Fruit fly (Drosophila melanogaster) whole organism, prepupa: Measurements from ENCODE around the gene CG17717.
A peak's percentile ranks its signal among the peaks of the same experiment; 100 is the strongest.

ENCODE experiments used
- Blimp-1 ChIP-seq: fragments of 200-800 bp; sonication (Bioruptor generic); optimal IDR thresholded peaks from 3 replicates; lab custom pipeline; 2017; ENCODE audit warnings: missing biosample characterization, missing genetic modification characterization, mild to moderate bottlenecking, moderate library complexity, missing genetic modification reagents
- CG10631 ChIP-seq: fragments of 200-800 bp; sonication (Bioruptor generic); optimal IDR thresholded peaks from 2 replicates; lab custom pipeline; 2016; ENCODE audit warnings: missing biosample characterization, missing genetic modification characterization
- CG10669 ChIP-seq: fragments of 200-800 bp; sonication (Bioruptor generic); optimal IDR thresholded peaks from 3 replicates; lab custom pipeline; 2018; ENCODE audit warnings: missing biosample characterization, mild to moderate bottlenecking, missing genetic modification characterization, moderate library complexity
- CG11762 ChIP-seq: fragments of 200-800 bp; sonication (Bioruptor generic); optimal IDR thresholded peaks from 3 replicates; lab custom pipeline; 2016; ENCODE audit warnings: missing biosample characterization, missing genetic modification characterization; ENCODE audit not compliant: insufficient read depth
- CG11902 ChIP-seq: fragments of 200-800 bp; sonication (Bioruptor generic); optimal IDR thresholded peaks from 3 replicates; lab custom pipeline; 2016; ENCODE audit warnings: missing biosample characterization, missing genetic modification characterization
- CG15336 ChIP-seq: fragments of 200-800 bp; sonication (Bioruptor generic); IDR thresholded peaks from 2 replicates; pipeline ENCODE4 v1.3.6; 2022; ENCODE audit warnings: missing biosample characterization, missing genetic modification characterization
- CG1621 ChIP-seq: fragments of 200-800 bp; sonication (Bioruptor generic); optimal IDR thresholded peaks from 3 replicates; lab custom pipeline; 2018; ENCODE audit warnings: missing biosample characterization, mild to moderate bottlenecking, missing genetic modification characterization
- CG3032 ChIP-seq: fragments of 200-800 bp; optimal IDR thresholded peaks from 2 replicates; lab custom pipeline; 2019; ENCODE audit warnings: missing biosample characterization, mild to moderate bottlenecking, missing genetic modification characterization, moderate library complexity
- CG31627 ChIP-seq: fragments of 200-800 bp; sonication (Bioruptor generic); optimal IDR thresholded peaks from 3 replicates; lab custom pipeline; 2016; ENCODE audit warnings: missing biosample characterization, missing genetic modification characterization
- CG32006 ChIP-seq: fragments of 200-800 bp; sonication (Bioruptor generic); optimal IDR thresholded peaks from 3 replicates; lab custom pipeline; 2017; ENCODE audit warnings: missing biosample characterization, mild to moderate bottlenecking, missing genetic modification characterization
- CG34406 ChIP-seq: fragments of 200-800 bp; sonication (Bioruptor generic); optimal IDR thresholded peaks from 3 replicates; lab custom pipeline; 2016; ENCODE audit warnings: missing biosample characterization, missing genetic modification characterization
- CG3919 ChIP-seq: fragments of 200-800 bp; sonication (Bioruptor generic); optimal IDR thresholded peaks from 3 replicates; lab custom pipeline; 2016; ENCODE audit warnings: missing biosample characterization, missing genetic modification characterization
- CG4318 ChIP-seq: fragments of 200-800 bp; sonication (Bioruptor generic); optimal IDR thresholded peaks from 3 replicates; lab custom pipeline; 2017; ENCODE audit warnings: missing biosample characterization, mild to moderate bottlenecking, missing genetic modification characterization
- CG6163 ChIP-seq: fragments of 200-800 bp; sonication (Bioruptor generic); IDR thresholded peaks from 3 replicates; pipeline ENCODE4 v1.3.6; 2022; ENCODE audit warnings: missing biosample characterization, missing genetic modification characterization
- CG6276 ChIP-seq: fragments of 200-800 bp; sonication (Bioruptor generic); optimal IDR thresholded peaks from 2 replicates; lab custom pipeline; 2017; ENCODE audit warnings: missing biosample characterization, mild to moderate bottlenecking, missing genetic modification characterization
- CG6792 ChIP-seq: fragments of 200-800 bp; sonication (Bioruptor generic); optimal IDR thresholded peaks from 3 replicates; lab custom pipeline; 2016; ENCODE audit warnings: missing biosample characterization, missing genetic modification characterization
- CG6808 ChIP-seq: fragments of 200-800 bp; sonication (Bioruptor generic); optimal IDR thresholded peaks from 3 replicates; lab custom pipeline; 2017; ENCODE audit warnings: missing biosample characterization, missing genetic modification characterization, mild to moderate bottlenecking, moderate library complexity, missing genetic modification reagents
- CG6854 ChIP-seq: fragments of 200-800 bp; sonication (Bioruptor generic); optimal IDR thresholded peaks from 2 replicates; lab custom pipeline; 2017; ENCODE audit warnings: missing biosample characterization, mild to moderate bottlenecking, missing genetic modification characterization
- CG7368 ChIP-seq: fragments of 200-800 bp; sonication (Bioruptor generic); optimal IDR thresholded peaks from 3 replicates; lab custom pipeline; 2016; ENCODE audit warnings: missing biosample characterization, missing genetic modification characterization
- CG8119 ChIP-seq: fragments of 200-800 bp; sonication (Bioruptor generic); IDR thresholded peaks from 3 replicates; pipeline ENCODE4 v1.3.6; 2022; ENCODE audit warnings: missing biosample characterization, missing genetic modification characterization
- CG8319 ChIP-seq: fragments of 200-800 bp; sonication (Bioruptor generic); optimal IDR thresholded peaks from 3 replicates; lab custom pipeline; 2016; ENCODE audit warnings: missing biosample characterization, missing genetic modification characterization
- CG8632 ChIP-seq: fragments of 200-800 bp; sonication (Bioruptor generic); optimal IDR thresholded peaks from 3 replicates; lab custom pipeline; 2016; ENCODE audit warnings: missing biosample characterization, missing genetic modification characterization
- Eip75B ChIP-seq: fragments of 200-800 bp; sonication (Bioruptor generic); optimal IDR thresholded peaks from 3 replicates; lab custom pipeline; 2016; ENCODE audit warnings: missing biosample characterization, missing genetic modification characterization
- Eip78C ChIP-seq: fragments of 200-800 bp; sonication (Bioruptor generic); peaks from one replicate; lab custom pipeline; 2016; ENCODE audit warnings: missing biosample characterization, missing genetic modification characterization
- Eip93F ChIP-seq: fragments of 200-800 bp; sonication (Bioruptor generic); optimal IDR thresholded peaks from 2 replicates; lab custom pipeline; 2016; ENCODE audit warnings: missing biosample characterization, mild to moderate bottlenecking, missing genetic modification characterization
- Ets21C ChIP-seq: fragments of 200-800 bp; sonication (Bioruptor generic); optimal IDR thresholded peaks from 3 replicates; lab custom pipeline; 2016; ENCODE audit warnings: missing biosample characterization, missing genetic modification characterization
- Ets96B ChIP-seq: fragments of 200-800 bp; optimal IDR thresholded peaks from 2 replicates; lab custom pipeline; 2019; ENCODE audit warnings: missing biosample characterization, mild to moderate bottlenecking, missing genetic modification characterization, moderate library complexity
- Gug ChIP-seq: fragments of 200-800 bp; sonication (Bioruptor generic); IDR thresholded peaks from 2 replicates; pipeline ENCODE4 v1.3.6; 2022; ENCODE audit warnings: missing biosample characterization, missing genetic modification characterization
- Hr38 ChIP-seq: sonication (Bioruptor generic); optimal IDR thresholded peaks from 2 replicates; lab custom pipeline; 2016; ENCODE audit warnings: missing biosample characterization, missing genetic modification characterization
- Hr39 ChIP-seq: fragments of 200-800 bp; sonication (Bioruptor generic); optimal IDR thresholded peaks from 2 replicates; lab custom pipeline; 2016; ENCODE audit warnings: missing biosample characterization, missing genetic modification characterization
- Hr4 ChIP-seq: fragments of 200-800 bp; sonication (Bioruptor generic); optimal IDR thresholded peaks from 3 replicates; lab custom pipeline; 2016; ENCODE audit warnings: missing biosample characterization, missing genetic modification characterization
- Lpt ChIP-seq: fragments of 200-800 bp; sonication (Bioruptor generic); optimal IDR thresholded peaks from 3 replicates; lab custom pipeline; 2016; ENCODE audit warnings: missing biosample characterization, missing genetic modification characterization
- Met ChIP-seq: fragments of 200-800 bp; sonication (Bioruptor generic); optimal IDR thresholded peaks from 3 replicates; lab custom pipeline; 2016; ENCODE audit warnings: missing biosample characterization, missing genetic modification characterization
- OdsH ChIP-seq: fragments of 200-800 bp; sonication (Bioruptor generic); optimal IDR thresholded peaks from 3 replicates; lab custom pipeline; 2016; ENCODE audit warnings: missing biosample characterization, missing genetic modification characterization
- Smox ChIP-seq: fragments of 200-800 bp; sonication (Bioruptor generic); optimal IDR thresholded peaks from 3 replicates; lab custom pipeline; 2016; ENCODE audit warnings: missing biosample characterization, missing genetic modification characterization
- Sox14 ChIP-seq: fragments of 200-800 bp; sonication (Bioruptor generic); optimal IDR thresholded peaks from 3 replicates; lab custom pipeline; 2016; ENCODE audit warnings: missing biosample characterization, missing genetic modification characterization
- Sox15 ChIP-seq: fragments of 200-800 bp; sonication (Bioruptor generic); optimal IDR thresholded peaks from 3 replicates; lab custom pipeline; 2016; ENCODE audit warnings: missing biosample characterization, missing genetic modification characterization
- acj6 ChIP-seq: fragments of 200-800 bp; sonication (Bioruptor generic); optimal IDR thresholded peaks from 3 replicates; lab custom pipeline; 2016; ENCODE audit warnings: missing biosample characterization, missing genetic modification characterization
- cyc ChIP-seq: fragments of 200-800 bp; sonication (Bioruptor generic); optimal IDR thresholded peaks from 3 replicates; lab custom pipeline; 2016; ENCODE audit warnings: missing biosample characterization, missing genetic modification characterization
- dac ChIP-seq: fragments of 200-800 bp; sonication (Bioruptor generic); optimal IDR thresholded peaks from 2 replicates; lab custom pipeline; 2017; ENCODE audit warnings: missing biosample characterization, mild to moderate bottlenecking, missing genetic modification characterization
- dsx ChIP-seq: fragments of 200-800 bp; optimal IDR thresholded peaks from 3 replicates; lab custom pipeline; 2019; ENCODE audit warnings: missing biosample characterization, mild to moderate bottlenecking, missing genetic modification characterization, moderate library complexity; ENCODE audit not compliant: poor library complexity, severe bottlenecking
- esn ChIP-seq: fragments of 200-800 bp; sonication (Bioruptor generic); optimal IDR thresholded peaks from 2 replicates; lab custom pipeline; 2016; ENCODE audit warnings: missing biosample characterization, mild to moderate bottlenecking, missing genetic modification characterization, moderate library complexity
- fd59A ChIP-seq: fragments of 200-800 bp; sonication (Bioruptor generic); optimal IDR thresholded peaks from 2 replicates; lab custom pipeline; 2017; ENCODE audit warnings: missing biosample characterization, mild to moderate bottlenecking, missing genetic modification characterization, missing genetic modification reagents
- fd85E ChIP-seq: fragments of 200-800 bp; sonication (Bioruptor generic); optimal IDR thresholded peaks from 3 replicates; lab custom pipeline; 2016; ENCODE audit warnings: missing biosample characterization, missing genetic modification characterization
- fkh ChIP-seq: fragments of 200-800 bp; sonication (Bioruptor generic); optimal IDR thresholded peaks from 3 replicates; lab custom pipeline; 2017; ENCODE audit warnings: missing biosample characterization, mild to moderate bottlenecking, missing genetic modification characterization, moderate library complexity
- lz ChIP-seq: fragments of 200-800 bp; sonication (Bioruptor generic); optimal IDR thresholded peaks from 3 replicates; lab custom pipeline; 2016; ENCODE audit warnings: missing biosample characterization, missing genetic modification characterization
- net ChIP-seq: fragments of 200-800 bp; sonication (Bioruptor generic); optimal IDR thresholded peaks from 3 replicates; lab custom pipeline; 2016; ENCODE audit warnings: missing biosample characterization, missing genetic modification characterization
- pdm3 ChIP-seq: fragments of 200-800 bp; sonication (Bioruptor generic); optimal IDR thresholded peaks from 3 replicates; lab custom pipeline; 2016; ENCODE audit warnings: missing biosample characterization, missing genetic modification characterization
- salr ChIP-seq, 2 experiments: fragments of 200-800 bp; sonication (Bioruptor generic); optimal IDR thresholded peaks; 3 replicates each; lab custom pipeline; 2016 to 2018; ENCODE audit warnings: missing biosample characterization in 2 of 2, missing genetic modification characterization in 2 of 2, mild to moderate bottlenecking in 1 of 2
- spab ChIP-seq: fragments of 200-800 bp; sonication (Bioruptor generic); optimal IDR thresholded peaks from 2 replicates; lab custom pipeline; 2017; ENCODE audit warnings: missing biosample characterization, mild to moderate bottlenecking, missing genetic modification characterization, missing genetic modification reagents
- ss ChIP-seq, 2 experiments: fragments of 200-800 bp; sonication (Bioruptor generic); optimal IDR thresholded peaks; 2 replicates in 1 of 2; 3 replicates in 1 of 2; lab custom pipeline; 2017 to 2018; ENCODE audit warnings: mild to moderate bottlenecking in 2 of 2, missing biosample characterization in 2 of 2, missing genetic modification characterization in 2 of 2, moderate library complexity in 1 of 2
- topi ChIP-seq: fragments of 200-800 bp; sonication (Bioruptor generic); optimal IDR thresholded peaks from 3 replicates; lab custom pipeline; 2016; ENCODE audit warnings: missing biosample characterization, missing genetic modification characterization

The CG17717 gene

dm6 chrX:6601144-6601543 is 12.1 kb downstream of the CG17717 start:
- TF ChIP-seq Eip78C, result peak; percentile 83
- TF ChIP-seq CG1621, result peak; percentile 29
- TF ChIP-seq Lpt (GFP tag; lab: Kevin White, UChicago), result no peak
- peak; percentile 44 for TF ChIP-seq Met
- TF ChIP-seq CG6792 (GFP tag; lab: Kevin White, UChicago), result peak; percentile 34
- TF ChIP-seq Ets96B (tag; lab: Kevin White, UChicago), result peak; percentile 36
- peak; percentile 42 for TF ChIP-seq Smox (GFP tag; lab: Kevin White, UChicago)
- peak; percentile 60; the same call in 2 of the 3 replicates for TF ChIP-seq CG6163
- peak; percentile 8 for TF ChIP-seq Hr4 (GFP tag; lab: Kevin White, UChicago)
- TF ChIP-seq CG10669, result peak; percentile 54
- TF ChIP-seq topi (GFP tag; lab: Kevin White, UChicago), result peak; percentile 55
- no peak for TF ChIP-seq ss (GFP tag; optimal IDR thresholded peaks at IDR 0.05; lab: Kevin White, UChicago)
- TF ChIP-seq net, result peak; percentile 25
- no peak for TF ChIP-seq CG3919
- TF ChIP-seq fkh (GFP tag; lab: Kevin White, UChicago), result peak; percentile 15
- TF ChIP-seq spab (GFP tag; lab: Kevin White, UChicago), result no peak
- TF ChIP-seq CG15336 (GFP tag; lab: Robert Waterston, UW), result peak; percentile 26; the same call in 1 of the 2 replicates
- no peak for TF ChIP-seq Sox15
- TF ChIP-seq acj6 (GFP tag; lab: Kevin White, UChicago), result peak; percentile 33
- TF ChIP-seq CG8119 (GFP tag; lab: Robert Waterston, UW), result 0 out of 3 replicates have a peak, but pooled peaks have one; percentile 26
- TF ChIP-seq OdsH, result peak; percentile 39
- TF ChIP-seq dsx (GFP tag; lab: Kevin White, UChicago), result peak; percentile 11
- peak; percentile 5 for TF ChIP-seq CG11762 (GFP tag; lab: Kevin White, UChicago)
- TF ChIP-seq salr (GFP tag; optimal IDR thresholded peaks at IDR 0.05; lab: Kevin White, UChicago), result no peak
- TF ChIP-seq Hr38, result no peak
- TF ChIP-seq CG7368 (GFP tag; lab: Kevin White, UChicago), result peak; percentile 2
- TF ChIP-seq fd85E (GFP tag; lab: Kevin White, UChicago), result no peak
- TF ChIP-seq CG8632, result peak; percentile 19
- TF ChIP-seq cyc (GFP tag; lab: Kevin White, UChicago), result peak; percentile 24
- TF ChIP-seq Gug (GFP tag; lab: Robert Waterston, UW), result peak; percentile 32; the same call in 1 of the 2 replicates
- peak; percentile 10 for TF ChIP-seq CG10631 (GFP tag; lab: Kevin White, UChicago)
- TF ChIP-seq pdm3 (GFP tag; lab: Kevin White, UChicago), result peak; percentile 48
- peak; percentile 38 for TF ChIP-seq CG6276 (GFP tag; lab: Kevin White, UChicago)
- TF ChIP-seq CG3032, result peak; percentile 21
- peak; percentile 26 for TF ChIP-seq Eip75B
- TF ChIP-seq CG6808, result no peak
- no peak for TF ChIP-seq CG11902 (GFP tag; lab: Kevin White, UChicago)
- peak; percentile 26 for TF ChIP-seq Hr39 (GFP tag; lab: Kevin White, UChicago)
- TF ChIP-seq dac (GFP tag; lab: Kevin White, UChicago), result no peak
- no peak for TF ChIP-seq Eip93F (GFP tag; lab: Kevin White, UChicago)
- peak; percentile 32 for TF ChIP-seq CG34406 (GFP tag; lab: Kevin White, UChicago)
- no peak for TF ChIP-seq fd59A (GFP tag; lab: Kevin White, UChicago)
- TF ChIP-seq esn (GFP tag; lab: Kevin White, UChicago), result peak; percentile 59
- TF ChIP-seq CG32006 (GFP tag; lab: Kevin White, UChicago), result peak; percentile 23
- no peak for TF ChIP-seq CG8319
- TF ChIP-seq CG4318 (GFP tag; lab: Kevin White, UChicago), result no peak
- peak; percentile 11 for TF ChIP-seq Sox14
- no peak for TF ChIP-seq CG6854 (GFP tag; lab: Kevin White, UChicago)
- no peak for TF ChIP-seq Ets21C (GFP tag; lab: Kevin White, UChicago)
- peak; percentile 18 for TF ChIP-seq CG31627 (GFP tag; lab: Kevin White, UChicago)
- TF ChIP-seq Blimp-1 (GFP tag; lab: Kevin White, UChicago), result no peak
- TF ChIP-seq lz, result peak; percentile 50
